Worm (Caenorhabditis elegans) whole organism, young adult: ENCODE measurements around the gene clec-9.
A peak's percentile ranks its signal among the peaks of the same experiment; 100 is the strongest.

ENCODE experiments used
- B0035.1 ChIP-seq: sonication (generic microtip); optimal IDR thresholded peaks from 2 replicates; lab custom pipeline; 2016; ENCODE audit warnings: missing genetic modification characterization, mild to moderate bottlenecking, missing compliant biosample characterization, missing genotype, missing genetic modification reagents
- B0261.1 ChIP-seq: sonication (generic microtip); optimal IDR thresholded peaks from 2 replicates; lab custom pipeline; 2016; ENCODE audit warnings: mild to moderate bottlenecking, missing genetic modification characterization, moderate library complexity, missing compliant biosample characterization
- C06A6.2 ChIP-seq: fragments of 200-800 bp; sonication (Bioruptor generic); conservative IDR thresholded peaks from 2 replicates; pipeline ENCODE4 v1.3.6; 2022; ENCODE audit warnings: missing genetic modification characterization, missing compliant biosample characterization
- F22D6.2 ChIP-seq: sonication (generic microtip); optimal IDR thresholded peaks from 2 replicates; lab custom pipeline; 2016; ENCODE audit warnings: mild to moderate bottlenecking, missing genetic modification characterization, missing compliant biosample characterization
- F57A8.1 ChIP-seq: fragments of 200-800 bp; sonication (Bioruptor generic); optimal IDR thresholded peaks from 2 replicates; lab custom pipeline; 2018; ENCODE audit warnings: mild to moderate bottlenecking, missing genetic modification characterization, moderate library complexity, missing compliant biosample characterization
- K11D2.4 ChIP-seq: fragments of 200-800 bp; sonication (Bioruptor generic); IDR thresholded peaks from 2 replicates; pipeline ENCODE4 v1.3.6; 2022; ENCODE audit warnings: missing genetic modification reagents, missing genetic modification characterization, missing compliant biosample characterization
- K12H6.12 ChIP-seq: fragments of 200-800 bp; sonication (Bioruptor generic); optimal IDR thresholded peaks from 2 replicates; lab custom pipeline; 2018; ENCODE audit warnings: mild to moderate bottlenecking, missing genetic modification characterization, missing compliant biosample characterization
- T07F8.4 ChIP-seq: sonication (generic microtip); optimal IDR thresholded peaks from 2 replicates; lab custom pipeline; 2016; ENCODE audit warnings: mild to moderate bottlenecking, missing genetic modification characterization, moderate library complexity, missing compliant biosample characterization
- Y53F4B.3 ChIP-seq: fragments of 200-800 bp; sonication (Bioruptor generic); IDR thresholded peaks from 2 replicates; pipeline ENCODE4 v1.3.6; 2022; ENCODE audit warnings: missing genetic modification reagents, missing genetic modification characterization, missing compliant biosample characterization
- Y79H2A.3 ChIP-seq: fragments of 200-800 bp; sonication (Bioruptor generic); conservative IDR thresholded peaks from 2 replicates; pipeline ENCODE4 v1.3.6; 2022; ENCODE audit warnings: missing genetic modification reagents, missing genetic modification characterization, missing compliant biosample characterization
- Y95B8A.8 ChIP-seq: fragments of 200-800 bp; sonication (Bioruptor generic); IDR thresholded peaks from 2 replicates; pipeline ENCODE4 v1.3.6; 2022; ENCODE audit warnings: missing genetic modification reagents, missing genetic modification characterization, missing compliant biosample characterization
- ZK185.1 ChIP-seq: sonication (generic microtip); optimal IDR thresholded peaks from 2 replicates; lab custom pipeline; 2016; ENCODE audit warnings: mild to moderate bottlenecking, missing genetic modification characterization, missing compliant biosample characterization; ENCODE audit not compliant: poor library complexity, severe bottlenecking
- akir-1 ChIP-seq: fragments of 200-800 bp; sonication (Bioruptor generic); optimal IDR thresholded peaks from 2 replicates; lab custom pipeline; 2018; ENCODE audit warnings: mild to moderate bottlenecking, missing genetic modification characterization, moderate library complexity, missing compliant biosample characterization
- aptf-2 ChIP-seq: fragments of 200-800 bp; sonication (Bioruptor generic); conservative IDR thresholded peaks from 2 replicates; pipeline ENCODE4 v1.3.6; 2022; ENCODE audit warnings: missing genetic modification reagents, missing genetic modification characterization, missing compliant biosample characterization
- atf-7 ChIP-seq: sonication (generic microtip); optimal IDR thresholded peaks from 2 replicates; lab custom pipeline; 2017; ENCODE audit warnings: mild to moderate bottlenecking, missing genetic modification characterization, missing compliant biosample characterization
- attf-3 ChIP-seq: fragments of 200-800 bp; sonication (Bioruptor generic); conservative IDR thresholded peaks from 2 replicates; pipeline ENCODE4 v1.3.6; 2022; ENCODE audit warnings: missing genetic modification reagents, missing genetic modification characterization, missing compliant biosample characterization
- attf-5 ChIP-seq: fragments of 200-800 bp; sonication (Bioruptor generic); optimal IDR thresholded peaks from 2 replicates; lab custom pipeline; 2018; ENCODE audit warnings: mild to moderate bottlenecking, missing genetic modification characterization, missing compliant biosample characterization
- bed-1 ChIP-seq: fragments of 200-800 bp; sonication (Bioruptor generic); IDR thresholded peaks from 2 replicates; pipeline ENCODE4 v1.3.6; 2022; ENCODE audit warnings: missing genetic modification reagents, missing genetic modification characterization, missing compliant biosample characterization
- cebp-1 ChIP-seq, 2 experiments: fragments of 200-800 bp in 1 of 2; sonication (Bioruptor generic) in 1 of 2; sonication (generic microtip) in 1 of 2; IDR thresholded peaks in 1 of 2; optimal IDR thresholded peaks in 1 of 2; 2 replicates each; pipeline versions ENCODE4 v1.3.6 to Lab custom; 2017 to 2022; ENCODE audit warnings: missing compliant biosample characterization in 2 of 2, missing genetic modification characterization in 2 of 2, mild to moderate bottlenecking in 1 of 2, missing genetic modification reagents in 1 of 2, moderate library complexity in 1 of 2
- cebp-2 ChIP-seq: fragments of 200-800 bp; sonication (Bioruptor generic); IDR thresholded peaks from 2 replicates; pipeline ENCODE4 v1.3.6; 2022; ENCODE audit warnings: missing genetic modification characterization, missing compliant biosample characterization
- ceh-79 ChIP-seq: sonication (generic microtip); optimal IDR thresholded peaks from 2 replicates; lab custom pipeline; 2017; ENCODE audit warnings: mild to moderate bottlenecking, missing genetic modification characterization, missing compliant biosample characterization
- ceh-91 ChIP-seq: fragments of 200-800 bp; sonication (Bioruptor generic); IDR thresholded peaks from 2 replicates; pipeline ENCODE4 v1.3.6; 2022; ENCODE audit warnings: missing genetic modification reagents, missing genetic modification characterization, missing compliant biosample characterization
- die-1 ChIP-seq: sonication (generic microtip); optimal IDR thresholded peaks from 2 replicates; lab custom pipeline; 2016; ENCODE audit warnings: missing genotype, mild to moderate bottlenecking, missing genetic modification characterization, missing compliant biosample characterization
- dpff-1 ChIP-seq: sonication (generic microtip); optimal IDR thresholded peaks from 2 replicates; lab custom pipeline; 2017; ENCODE audit warnings: mild to moderate bottlenecking, missing genetic modification characterization, missing compliant biosample characterization
- egl-44 ChIP-seq: fragments of 200-800 bp; sonication (Bioruptor generic); IDR thresholded peaks from 2 replicates; pipeline ENCODE4 v1.3.6; 2022; ENCODE audit warnings: missing genetic modification reagents, missing genetic modification characterization, missing compliant biosample characterization
- ekl-4 ChIP-seq: fragments of 200-800 bp; sonication (Bioruptor generic); IDR thresholded peaks from 2 replicates; pipeline ENCODE4 v1.3.6; 2022; ENCODE audit warnings: missing genetic modification reagents, missing genetic modification characterization, missing compliant biosample characterization
- fkh-3 ChIP-seq: sonication (generic microtip); optimal IDR thresholded peaks from 2 replicates; lab custom pipeline; 2016; ENCODE audit warnings: mild to moderate bottlenecking, missing genetic modification characterization, missing compliant biosample characterization
- gei-17 ChIP-seq: fragments of 200-800 bp; sonication (Bioruptor generic); optimal IDR thresholded peaks from 2 replicates; lab custom pipeline; 2018; ENCODE audit warnings: mild to moderate bottlenecking, missing genetic modification characterization, missing compliant biosample characterization
- him-1 ChIP-seq: sonication (generic microtip); optimal IDR thresholded peaks from 2 replicates; lab custom pipeline; 2016; ENCODE audit warnings: missing genotype, missing genetic modification reagents, missing genetic modification characterization, missing compliant biosample characterization
- hsf-1 ChIP-seq: fragments of 200-800 bp; sonication (Bioruptor generic); IDR thresholded peaks from 2 replicates; pipeline ENCODE4 v1.3.6; 2022; ENCODE audit warnings: missing genetic modification reagents, missing genetic modification characterization, missing compliant biosample characterization
- nhr-179 ChIP-seq: sonication (generic microtip); optimal IDR thresholded peaks from 2 replicates; lab custom pipeline; 2016; ENCODE audit warnings: mild to moderate bottlenecking, missing genetic modification characterization, missing compliant biosample characterization
- nhr-80 ChIP-seq: sonication (generic microtip); optimal IDR thresholded peaks from 2 replicates; lab custom pipeline; 2016; ENCODE audit warnings: missing genetic modification characterization, missing compliant biosample characterization
- nhr-90 ChIP-seq: sonication (generic microtip); optimal IDR thresholded peaks from 2 replicates; lab custom pipeline; 2016; ENCODE audit warnings: missing genotype, mild to moderate bottlenecking, missing genetic modification characterization, missing compliant biosample characterization
- rec-8 ChIP-seq, 2 experiments: sonication (generic microtip); optimal IDR thresholded peaks; 2 replicates each; lab custom pipeline; 2016; ENCODE audit warnings: mild to moderate bottlenecking in 2 of 2, missing genetic modification characterization in 2 of 2, missing genetic modification reagents in 2 of 2, missing genotype in 2 of 2, missing biosample characterization in 1 of 2, missing compliant biosample characterization in 1 of 2, moderate library complexity in 1 of 2
- snpc-3.4 ChIP-seq: sonication (generic microtip); optimal IDR thresholded peaks from 2 replicates; lab custom pipeline; 2017; ENCODE audit warnings: missing genetic modification characterization, mild to moderate bottlenecking, missing compliant biosample characterization, antibody characterized with exemption, moderate library complexity, missing genotype, missing genetic modification reagents
- somi-1 ChIP-seq: fragments of 200-800 bp; sonication (Bioruptor generic); optimal IDR thresholded peaks from 2 replicates; lab custom pipeline; 2018; ENCODE audit warnings: mild to moderate bottlenecking, missing genetic modification characterization, missing compliant biosample characterization
- tbp1 ChIP-seq: fragments of 200-800 bp; sonication (Bioruptor generic); optimal IDR thresholded peaks from 2 replicates; lab custom pipeline; 2018; ENCODE audit warnings: mild to moderate bottlenecking, missing genetic modification characterization, missing compliant biosample characterization
- tlf-1 ChIP-seq: fragments of 200-800 bp; sonication (Bioruptor generic); optimal IDR thresholded peaks from 2 replicates; lab custom pipeline; 2018; ENCODE audit warnings: mild to moderate bottlenecking, missing genetic modification characterization, missing compliant biosample characterization
- zfh-2 ChIP-seq: fragments of 200-800 bp; sonication (Bioruptor generic); conservative IDR thresholded peaks from 2 replicates; pipeline ENCODE4 v1.3.6; 2022; ENCODE audit warnings: missing genetic modification reagents, missing genetic modification characterization, missing compliant biosample characterization
- ztf-18 ChIP-seq: sonication (generic microtip); optimal IDR thresholded peaks from 2 replicates; lab custom pipeline; 2016; ENCODE audit warnings: missing genotype, mild to moderate bottlenecking, missing genetic modification characterization, missing compliant biosample characterization
- ztf-25 ChIP-seq: fragments of 200-800 bp; sonication (Bioruptor generic); IDR thresholded peaks from 2 replicates; pipeline ENCODE4 v1.3.6; 2022; ENCODE audit warnings: missing genetic modification reagents, missing genetic modification characterization, missing compliant biosample characterization

Gene clec-9

DNA sequence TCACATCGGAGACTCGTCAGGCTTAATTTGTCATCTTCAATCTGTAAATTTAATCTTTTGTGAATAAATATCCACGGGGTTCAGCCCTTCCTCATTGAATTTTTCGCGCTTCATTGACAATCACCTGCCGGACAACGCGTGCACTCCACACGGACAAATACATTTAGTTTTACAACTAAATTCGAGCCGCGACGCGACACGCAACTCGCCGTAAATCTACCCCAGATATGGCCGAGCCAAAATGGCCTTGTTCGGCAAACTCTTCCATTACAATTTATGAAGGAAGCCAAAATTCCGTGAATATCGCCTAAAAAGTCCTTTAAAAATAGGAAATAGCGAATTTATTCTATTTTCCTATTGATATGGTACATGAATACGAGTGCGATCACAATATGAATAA is 38.3 kb upstream of the clec-9 start (continued):
- no peak for TF ChIP-seq T07F8.4
- peak; percentile 95 for TF ChIP-seq Y79H2A.3 (GFP tag; lab: Robert Waterston, UW)
- no peak for TF ChIP-seq ZK185.1 (tag; lab: Kevin White, UChicago)
- peak; percentile 72 for TF ChIP-seq hsf-1 (GFP tag; lab: Robert Waterston, UW)
- TF ChIP-seq Y53F4B.3 (GFP tag; lab: Robert Waterston, UW) = no peak
- no peak for TF ChIP-seq ceh-79 (tag; lab: Kevin White, UChicago)
- TF ChIP-seq dpff-1 = no peak
- no peak for TF ChIP-seq bed-1
- TF ChIP-seq egl-44 (GFP tag; lab: Robert Waterston, UW) = peak; percentile 27; the same call in 1 of the 2 replicates
- peak; percentile 64; the same call in 1 of the 2 replicates for TF ChIP-seq ceh-91 (GFP tag; lab: Robert Waterston, UW)
- TF ChIP-seq ekl-4 = peak; percentile 62; the same call in 1 of the 2 replicates
- TF ChIP-seq tlf-1 = peak; percentile 48
- TF ChIP-seq Y95B8A.8 = peak; percentile 95
- TF ChIP-seq K12H6.12 (tag; lab: Kevin White, UChicago) = no peak
- TF ChIP-seq nhr-80 = no peak
- TF ChIP-seq F57A8.1 (GFP tag; lab: Kevin White, UChicago) = no peak
- TF ChIP-seq tbp1 (GFP tag; lab: Kevin White, UChicago) = peak; percentile 13
- no peak for TF ChIP-seq nhr-90 (tag; lab: Kevin White, UChicago)
- no peak for TF ChIP-seq zfh-2 (GFP tag; lab: Robert Waterston, UW)
- no peak for TF ChIP-seq atf-7 (tag; lab: Kevin White, UChicago)
- no peak for TF ChIP-seq ztf-18 (tag; lab: Kevin White, UChicago)
- TF ChIP-seq K11D2.4 (GFP tag; lab: Robert Waterston, UW) = no peak
- TF ChIP-seq F22D6.2 (tag; lab: Kevin White, UChicago) = no peak
- no peak for TF ChIP-seq rec-8 (tag; optimal IDR thresholded peaks at IDR 0.05; lab: Kevin White, UChicago)
- TF ChIP-seq C06A6.2 (GFP tag; lab: Robert Waterston, UW) = no peak
- no peak for TF ChIP-seq him-1 (tag; lab: Kevin White, UChicago)
- no peak for TF ChIP-seq fkh-3
- TF ChIP-seq gei-17 = no peak
- TF ChIP-seq attf-5 = no peak
- TF ChIP-seq B0035.1 (tag; lab: Kevin White, UChicago) = no peak
- no peak for TF ChIP-seq snpc-3.4 (tag; lab: Kevin White, UChicago)
- TF ChIP-seq ztf-25 (GFP tag; lab: Robert Waterston, UW) = 0 out of 2 replicates have a peak, but pooled peaks have one; percentile 11
- TF ChIP-seq cebp-1 (GFP tag; IDR thresholded peaks at IDR 0.05; lab: Robert Waterston, UW) = no peak
- no peak for TF ChIP-seq cebp-1 (tag; optimal IDR thresholded peaks at IDR 0.05; lab: Kevin White, UChicago)
- TF ChIP-seq aptf-2 (GFP tag; lab: Robert Waterston, UW) = no peak
- no peak for TF ChIP-seq somi-1 (GFP tag; lab: Kevin White, UChicago)
- no peak for TF ChIP-seq attf-3 (GFP tag; lab: Robert Waterston, UW)
- no peak for TF ChIP-seq akir-1
- no peak for TF ChIP-seq nhr-179 (tag; lab: Kevin White, UChicago)
- TF ChIP-seq die-1 = peak; percentile 48
- no peak for TF ChIP-seq cebp-2 (GFP tag; lab: Robert Waterston, UW)
- no peak for TF ChIP-seq B0261.1 (tag; lab: Kevin White, UChicago)
